Fruit fly (Drosophila melanogaster) whole organism, embryonic: ENCODE measurements around the gene wam.

ENCODE experiments used
- Atf6 ChIP-seq: fragments of 200-800 bp; sonication (Bioruptor generic); IDR thresholded peaks from 2 replicates; pipeline ENCODE4 v1.3.6; 2022; ENCODE audit warnings: missing biosample characterization, missing genetic modification characterization
- CG1024 ChIP-seq: fragments of 200-800 bp; sonication (Bioruptor generic); IDR thresholded peaks from 2 replicates; pipeline ENCODE4 v1.3.6; 2022; ENCODE audit warnings: missing biosample characterization, missing genetic modification characterization
- CG10321 ChIP-seq: fragments of 200-800 bp; sonication (Bioruptor generic); IDR thresholded peaks from 2 replicates; pipeline ENCODE4 v1.3.6; 2022; ENCODE audit warnings: missing biosample characterization, missing genetic modification characterization
- CG11504 ChIP-seq: fragments of 200-800 bp; sonication (Bioruptor generic); optimal IDR thresholded peaks from 3 replicates; lab custom pipeline; 2019; ENCODE audit warnings: missing biosample characterization, mild to moderate bottlenecking, missing genetic modification characterization, moderate library complexity
- CG11695 ChIP-seq: fragments of 200-800 bp; sonication (Bioruptor generic); IDR thresholded peaks from 3 replicates; pipeline ENCODE4 v1.3.6; 2022; ENCODE audit warnings: missing biosample characterization, missing genetic modification characterization
- CG12299 ChIP-seq: fragments of 200-800 bp; sonication (Bioruptor generic); optimal IDR thresholded peaks from 2 replicates; lab custom pipeline; 2018; ENCODE audit warnings: missing biosample characterization, mild to moderate bottlenecking, missing genetic modification characterization
- CG14050 ChIP-seq: fragments of 200-800 bp; sonication (Bioruptor generic); IDR thresholded peaks from 3 replicates; pipeline ENCODE4 v1.3.6; 2022; ENCODE audit warnings: missing biosample characterization, missing genetic modification characterization
- CG14860 ChIP-seq: fragments of 200-800 bp; sonication (Bioruptor generic); IDR thresholded peaks from 3 replicates; pipeline ENCODE4 v1.3.6; 2022; ENCODE audit warnings: missing biosample characterization, missing genetic modification characterization; ENCODE audit not compliant: partially characterized antibody
- CG16779 ChIP-seq: fragments of 200-800 bp; sonication (Bioruptor generic); IDR thresholded peaks from 2 replicates; pipeline ENCODE4 v1.3.6; 2022; ENCODE audit warnings: missing biosample characterization, missing genetic modification characterization
- CG17802 ChIP-seq: fragments of 200-800 bp; sonication (Bioruptor generic); optimal IDR thresholded peaks from 2 replicates; lab custom pipeline; 2018; ENCODE audit warnings: missing biosample characterization, mild to moderate bottlenecking, missing genetic modification characterization, moderate library complexity
- CG30403 ChIP-seq: fragments of 200-800 bp; sonication (Bioruptor generic); optimal IDR thresholded peaks from 3 replicates; lab custom pipeline; 2016; ENCODE audit warnings: missing biosample characterization, missing genetic modification characterization
- CG3065 ChIP-seq: fragments of 200-800 bp; sonication (Bioruptor generic); optimal IDR thresholded peaks from 2 replicates; lab custom pipeline; 2016; ENCODE audit warnings: missing biosample characterization, missing genetic modification characterization
- CG34422 ChIP-seq: fragments of 200-800 bp; sonication (Bioruptor generic); IDR thresholded peaks from 3 replicates; pipeline ENCODE4 v1.3.6; 2022; ENCODE audit warnings: missing biosample characterization, missing genetic modification characterization
- CG4820 ChIP-seq: fragments of 200-800 bp; sonication (Bioruptor generic); optimal IDR thresholded peaks from 3 replicates; lab custom pipeline; 2016; ENCODE audit warnings: missing biosample characterization, missing genetic modification characterization
- CG7786 ChIP-seq: fragments of 200-800 bp; sonication (Bioruptor generic); optimal IDR thresholded peaks from 2 replicates; lab custom pipeline; 2016; ENCODE audit warnings: missing biosample characterization, missing genetic modification characterization
- CG8290 ChIP-seq, 3 experiments: fragments of 200-800 bp; sonication (Bioruptor generic); optimal IDR thresholded peaks; 2 replicates each; lab custom pipeline; 2016 to 2019; ENCODE audit warnings: missing biosample characterization in 3 of 3, missing genetic modification characterization in 3 of 3, mild to moderate bottlenecking in 2 of 3, moderate library complexity in 1 of 3
- CG9817 ChIP-seq: fragments of 200-800 bp; sonication (Bioruptor generic); optimal IDR thresholded peaks from 2 replicates; lab custom pipeline; 2018; ENCODE audit warnings: missing biosample characterization, mild to moderate bottlenecking, missing genetic modification characterization, moderate library complexity
- Doc3 ChIP-seq: fragments of 200-800 bp; sonication (Bioruptor generic); IDR thresholded peaks from 3 replicates; pipeline ENCODE4 v1.3.6; 2022; ENCODE audit warnings: missing biosample characterization, missing genetic modification characterization; ENCODE audit not compliant: partially characterized antibody
- Drgx ChIP-seq: fragments of 200-800 bp; sonication (Bioruptor generic); IDR thresholded peaks from 2 replicates; pipeline ENCODE4 v1.3.6; 2022; ENCODE audit warnings: missing biosample characterization, missing genetic modification characterization
- Gug ChIP-seq: fragments of 200-800 bp; sonication (Bioruptor generic); IDR thresholded peaks from 4 replicates; pipeline ENCODE4 v1.3.6; 2022; ENCODE audit warnings: missing biosample characterization, missing genetic modification characterization
- Med ChIP-seq: fragments of 200-800 bp; sonication (Bioruptor generic); peaks from one replicate; lab custom pipeline; 2016; ENCODE audit warnings: missing biosample characterization, missing genetic modification characterization, mild to moderate bottlenecking, inconsistent platforms, moderate library complexity
- Myb ChIP-seq: fragments of 200-800 bp; sonication (Bioruptor generic); optimal IDR thresholded peaks from 2 replicates; lab custom pipeline; 2016; ENCODE audit warnings: missing biosample characterization, missing genetic modification characterization
- Oli ChIP-seq: fragments of 200-800 bp; sonication (Bioruptor generic); optimal IDR thresholded peaks from 2 replicates; lab custom pipeline; 2018; ENCODE audit warnings: missing biosample characterization, mild to moderate bottlenecking, missing genetic modification characterization, moderate library complexity
- Optix ChIP-seq: fragments of 200-800 bp; sonication (Bioruptor generic); IDR thresholded peaks from 3 replicates; pipeline ENCODE4 v1.3.6; 2022; ENCODE audit warnings: missing biosample characterization, missing genetic modification characterization
- Ptx1 ChIP-seq: fragments of 200-800 bp; sonication (Bioruptor generic); IDR thresholded peaks from 2 replicates; pipeline ENCODE4 v1.3.6; 2022; ENCODE audit warnings: missing biosample characterization, missing genetic modification characterization
- Ssrp ChIP-seq: fragments of 200-800 bp; sonication (Bioruptor generic); optimal IDR thresholded peaks from 2 replicates; lab custom pipeline; 2018; ENCODE audit warnings: missing biosample characterization, mild to moderate bottlenecking, missing genetic modification characterization, moderate library complexity
- al ChIP-seq: fragments of 200-800 bp; sonication (Bioruptor generic); IDR thresholded peaks from 2 replicates; pipeline ENCODE4 v1.3.6; 2022; ENCODE audit warnings: missing biosample characterization, missing genetic modification characterization
- ase ChIP-seq: fragments of 200-800 bp; sonication (Bioruptor generic); IDR thresholded peaks from 3 replicates; pipeline ENCODE4 v1.3.6; 2022; ENCODE audit warnings: missing biosample characterization, missing genetic modification characterization
- caup ChIP-seq: fragments of 200-800 bp; sonication (Bioruptor generic); optimal IDR thresholded peaks from 3 replicates; lab custom pipeline; 2017; ENCODE audit warnings: missing biosample characterization, mild to moderate bottlenecking, missing genetic modification characterization, moderate library complexity; ENCODE audit not compliant: severe bottlenecking
- chinmo ChIP-seq: fragments of 200-800 bp; sonication (Bioruptor generic); IDR thresholded peaks from 4 replicates; pipeline ENCODE4 v1.3.6; 2022; ENCODE audit warnings: missing biosample characterization, missing genetic modification characterization; ENCODE audit not compliant: partially characterized antibody
- ci ChIP-seq: fragments of 200-800 bp; sonication (Bioruptor generic); IDR thresholded peaks from 3 replicates; pipeline ENCODE4 v1.3.6; 2022; ENCODE audit warnings: missing biosample characterization, missing genetic modification characterization
- corto ChIP-seq: fragments of 200-800 bp; sonication (Bioruptor generic); optimal IDR thresholded peaks from 2 replicates; lab custom pipeline; 2016; ENCODE audit warnings: missing biosample characterization, mild to moderate bottlenecking, missing genetic modification characterization, moderate library complexity
- dimm ChIP-seq: fragments of 200-800 bp; sonication (Bioruptor generic); IDR thresholded peaks from 2 replicates; pipeline ENCODE4 v1.3.6; 2022; ENCODE audit warnings: missing biosample characterization, missing genetic modification characterization
- dmrt11E ChIP-seq: fragments of 200-800 bp; sonication (Bioruptor generic); optimal IDR thresholded peaks from 3 replicates; lab custom pipeline; 2018; ENCODE audit warnings: missing biosample characterization, mild to moderate bottlenecking, missing genetic modification characterization, moderate library complexity
- dysf ChIP-seq: fragments of 200-800 bp; sonication (Bioruptor generic); IDR thresholded peaks from 3 replicates; pipeline ENCODE4 v1.3.6; 2022; ENCODE audit warnings: missing biosample characterization, missing genetic modification characterization
- esg ChIP-seq: fragments of 200-800 bp; sonication (Bioruptor generic); conservative IDR thresholded peaks from 2 replicates; pipeline ENCODE4 v1.3.6; 2022; ENCODE audit warnings: missing biosample characterization, missing genetic modification characterization
- eve ChIP-seq, 2 experiments: fragments of >200 bp; optimal IDR thresholded peaks; 2 replicates each; lab custom pipeline; 2017; ENCODE audit warnings: missing biosample characterization in 2 of 2, missing genetic modification characterization in 2 of 2
- eyg ChIP-seq: fragments of 200-800 bp; sonication (Bioruptor generic); optimal IDR thresholded peaks from 3 replicates; lab custom pipeline; 2016; ENCODE audit warnings: missing biosample characterization, missing genetic modification characterization
- ftz-f1 ChIP-seq: fragments of 200-800 bp; sonication (Bioruptor generic); optimal IDR thresholded peaks from 2 replicates; lab custom pipeline; 2016; ENCODE audit warnings: missing biosample characterization, missing genetic modification characterization
- hkb ChIP-seq, 2 experiments: fragments of 200-800 bp in 1 of 2; fragments of >200 bp in 1 of 2; sonication (Bioruptor generic) in 1 of 2; IDR thresholded peaks in 1 of 2; optimal IDR thresholded peaks in 1 of 2; 2 replicates each; pipeline versions ENCODE4 v1.3.6 to Lab custom; 2017 to 2022; ENCODE audit warnings: missing biosample characterization in 1 of 2, missing genetic modification characterization in 1 of 2
- ind ChIP-seq: fragments of 200-800 bp; sonication (Bioruptor generic); optimal IDR thresholded peaks from 3 replicates; lab custom pipeline; 2016; ENCODE audit warnings: missing biosample characterization, missing genetic modification characterization
- nerfin-2 ChIP-seq: fragments of 200-800 bp; sonication (Bioruptor generic); IDR thresholded peaks from 2 replicates; pipeline ENCODE4 v1.3.6; 2022; ENCODE audit warnings: missing biosample characterization, missing genetic modification characterization; ENCODE audit not compliant: partially characterized antibody
- nom ChIP-seq: fragments of 200-800 bp; sonication (Bioruptor generic); optimal IDR thresholded peaks from 2 replicates; lab custom pipeline; 2017; ENCODE audit warnings: missing biosample characterization, missing genetic modification characterization, mild to moderate bottlenecking, moderate library complexity, missing genetic modification reagents
- prd ChIP-seq, 3 experiments: fragments of >200 bp in 2 of 3; fragments of 200-800 bp in 1 of 3; sonication (Bioruptor generic) in 1 of 3; optimal IDR thresholded peaks in 2 of 3; IDR thresholded peaks in 1 of 3; 2 replicates in 2 of 3; 3 replicates in 1 of 3; pipeline versions ENCODE4 v1.3.6 to Lab custom; 2017 to 2022; ENCODE audit warnings: missing biosample characterization in 1 of 3, missing genetic modification characterization in 1 of 3
- run ChIP-seq: fragments of 200-800 bp; sonication (Bioruptor generic); optimal IDR thresholded peaks from 3 replicates; lab custom pipeline; 2018; ENCODE audit warnings: missing biosample characterization, mild to moderate bottlenecking, missing genetic modification characterization
- schlank ChIP-seq: fragments of 200-800 bp; sonication (Bioruptor generic); optimal IDR thresholded peaks from 2 replicates; lab custom pipeline; 2018; ENCODE audit warnings: missing biosample characterization, mild to moderate bottlenecking, missing genetic modification characterization
- sens-2 ChIP-seq: fragments of 200-800 bp; sonication (Bioruptor generic); IDR thresholded peaks from 2 replicates; pipeline ENCODE4 v1.3.6; 2022; ENCODE audit warnings: missing biosample characterization, missing genetic modification characterization
- so ChIP-seq: fragments of 200-800 bp; sonication (Bioruptor generic); IDR thresholded peaks from 3 replicates; pipeline ENCODE4 v1.3.6; 2022; ENCODE audit warnings: missing biosample characterization, missing genetic modification characterization
- sqz ChIP-seq: fragments of 200-800 bp; sonication (Bioruptor generic); optimal IDR thresholded peaks from 3 replicates; lab custom pipeline; 2018; ENCODE audit warnings: missing biosample characterization, mild to moderate bottlenecking, missing genetic modification characterization

wam gene

dm6 chr3R:23315630-23316029, 27.8 kb upstream of the wam start (continued):
- TF ChIP-seq Doc3 (GFP tag; lab: Robert Waterston, UW) (no peak), dimm (no peak), CG17802 (tag; lab: Kevin White, UChicago) (no peak), CG3065 (GFP tag; lab: Kevin White, UChicago) (no peak), caup (no peak), CG1024 (GFP tag; lab: Robert Waterston, UW) (no peak), Ptx1 (GFP tag; lab: Robert Waterston, UW) (peak; percentile 48; the same call in 1 of the 2 replicates), CG16779 (GFP tag; lab: Robert Waterston, UW) (no peak), corto (no peak), ase (peak; percentile 67; the same call in 2 of the 3 replicates), Gug (GFP tag; lab: Robert Waterston, UW) (no peak), sqz (no peak), CG8290 (GFP tag; optimal IDR thresholded peaks at IDR 0.05; lab: Kevin White, UChicago) (no peak), CG8290 (tag; optimal IDR thresholded peaks at IDR 0.05; lab: Kevin White, UChicago) (peak in 1 of 2 experiments; percentile 26), CG30403 (GFP tag; lab: Kevin White, UChicago) (peak; percentile 27), CG9817 (tag; lab: Kevin White, UChicago) (no peak), Ssrp (tag; lab: Kevin White, UChicago) (peak; percentile 22), CG4820 (GFP tag; lab: Kevin White, UChicago) (peak; percentile 24), run (tag; lab: Kevin White, UChicago) (no peak), ci (GFP tag; lab: Robert Waterston, UW) (peak; percentile 62), CG12299 (tag; lab: Kevin White, UChicago) (no peak), Med (GFP tag; lab: Kevin White, UChicago) (peak; percentile 67), eve (GFP tag; optimal IDR thresholded peaks at IDR 0.05; lab: Kevin White, UChicago) (peak in 1 of 2 experiments; percentile 72), dmrt11E (tag; lab: Kevin White, UChicago) (peak; percentile 41), CG34422 (no peak), nom (no peak), chinmo (GFP tag; lab: Robert Waterston, UW) (no peak), CG14860 (GFP tag; lab: Robert Waterston, UW) (no peak), al (GFP tag; lab: Robert Waterston, UW) (no peak), schlank (tag; lab: Kevin White, UChicago) (no peak), sens-2 (GFP tag; lab: Robert Waterston, UW) (0 out of 2 replicates have a peak, but pooled peaks have one; percentile 13), Atf6 (no peak), CG7786 (peak; percentile 11), hkb (optimal IDR thresholded peaks at IDR 0.05; lab: Kevin White, UChicago) (no peak), hkb (GFP tag; IDR thresholded peaks at IDR 0.05; lab: Robert Waterston, UW) (no peak), Drgx (GFP tag; lab: Robert Waterston, UW) (no peak), dysf (GFP tag; lab: Robert Waterston, UW) (peak; percentile 46; the same call in 1 of the 3 replicates), CG14050 (GFP tag; lab: Robert Waterston, UW) (no peak), esg (peak; percentile 46), eyg (GFP tag; lab: Kevin White, UChicago) (no peak), ind (GFP tag; lab: Kevin White, UChicago) (peak; percentile 26), prd (optimal IDR thresholded peaks at IDR 0.05; lab: Kevin White, UChicago) (no peak), prd (GFP tag; IDR thresholded peaks at IDR 0.05; lab: Robert Waterston, UW) (peak; percentile 50; the same call in 1 of the 3 replicates), so (GFP tag; lab: Robert Waterston, UW) (no peak), ftz-f1 (no peak), CG11695 (GFP tag; lab: Robert Waterston, UW) (no peak), Optix (GFP tag; lab: Robert Waterston, UW) (0 out of 3 replicates have a peak, but pooled peaks have one; percentile 11), nerfin-2 (GFP tag; lab: Robert Waterston, UW) (no peak), Myb (GFP tag; lab: Kevin White, UChicago) (peak; percentile 1), CG10321 (GFP tag; lab: Robert Waterston, UW) (no peak), CG11504 (peak; percentile 29), Oli (tag; lab: Kevin White, UChicago) (peak; percentile 25)
